Worm (Caenorhabditis elegans): ENCODE results near the gene Y45F3A.4.

Y45F3A.4 gene

DNA sequence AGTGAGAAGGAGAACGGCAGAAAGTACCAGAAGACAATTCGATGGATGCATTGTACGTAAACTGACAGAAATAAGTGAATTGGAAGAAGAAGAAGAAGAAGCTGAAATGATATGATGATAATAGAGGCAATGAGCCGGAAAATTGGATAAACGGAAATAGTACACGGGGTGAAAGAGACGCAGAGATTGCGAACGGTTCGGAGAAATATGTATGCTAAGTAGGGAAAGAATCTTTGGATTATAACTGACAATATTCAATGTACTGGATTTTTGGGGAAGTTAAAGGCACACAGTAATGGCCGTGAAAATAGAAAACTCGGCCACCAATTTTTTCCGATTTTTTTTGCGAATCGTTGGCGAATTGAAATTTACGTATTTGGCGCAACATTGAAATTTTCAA, at the start of gene Y45F3A.4:
Y45F3A.4 (minus strand) TSS at position 101 of the 400 bp plus-strand sequence.
- TF ChIP-seq hrde-1 (tag; optimal IDR thresholded peaks at IDR 0.05; ENCODE audit: borderline replicate concordance) (no peak), cebp-2 (GFP tag; IDR thresholded peaks at IDR 0.05) (no peak), ztf-26 (tag; optimal IDR thresholded peaks at IDR 0.05) (no peak), ceh-40 (GFP tag; IDR thresholded peaks at IDR 0.05) (no peak)

DNA sequence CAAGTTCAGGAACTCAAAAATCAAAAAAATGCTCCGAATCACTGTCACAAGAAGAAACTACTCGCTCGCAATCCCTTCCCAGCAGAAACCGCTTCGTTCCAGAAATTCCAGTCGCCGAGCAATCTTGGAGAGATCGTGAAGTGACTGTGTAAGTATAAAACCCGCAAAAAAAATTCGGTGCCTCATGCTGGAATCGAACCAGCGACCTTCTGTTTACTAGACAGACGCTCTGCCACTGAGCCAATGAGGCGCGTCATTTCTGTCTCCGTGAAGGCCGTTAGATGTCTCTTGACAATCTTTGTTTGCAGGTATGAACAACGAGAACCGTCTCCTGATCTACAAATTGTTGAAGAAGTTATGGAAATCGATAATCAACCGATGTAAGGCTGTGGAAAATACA, 49.3 kb upstream of the Y45F3A.4 start:
- no peak for TF ChIP-seq sdz-38 (tag; optimal IDR thresholded peaks at IDR 0.05)
- peak; percentile 6 for TF ChIP-seq somi-1 (GFP tag; optimal IDR thresholded peaks at IDR 0.05)
- TF ChIP-seq C17E4.6 (GFP tag; IDR thresholded peaks at IDR 0.05) = no peak
- TF ChIP-seq sptf-2 (GFP tag; optimal IDR thresholded peaks at IDR 0.05) = peak; percentile 85
- peak; percentile 53 for TF ChIP-seq ceh-79 (tag; optimal IDR thresholded peaks at IDR 0.05)
- no peak for TF ChIP-seq nhr-120 (GFP tag; IDR thresholded peaks at IDR 0.05)
- TF ChIP-seq T07F8.4 (tag; optimal IDR thresholded peaks at IDR 0.05) = peak; percentile 70
- TF ChIP-seq F10E7.11 (tag; optimal IDR thresholded peaks at IDR 0.05) = peak; percentile 51
- TF ChIP-seq Y67H2A.10 (GFP tag; conservative IDR thresholded peaks at IDR 0.05) = no peak
- TF ChIP-seq hlh-12 (tag; optimal IDR thresholded peaks at IDR 0.05) = no peak
- 0 out of 2 replicates have a peak, but pooled peaks have one; percentile 22 for TF ChIP-seq B0019.2 (GFP tag; conservative IDR thresholded peaks at IDR 0.05)
- no peak for TF ChIP-seq ztf-22 (GFP tag; optimal IDR thresholded peaks at IDR 0.05)
- no peak for TF ChIP-seq egl-18 (GFP tag; IDR thresholded peaks at IDR 0.05)
- peak; percentile 36 for TF ChIP-seq K12H6.12 (tag; optimal IDR thresholded peaks at IDR 0.05)
- TF ChIP-seq snpc-4 (GFP tag; optimal IDR thresholded peaks at IDR 0.05) = peak; percentile 32
- TF ChIP-seq snpc-4 (tag; optimal IDR thresholded peaks at IDR 0.05) = peak in 3 of 4 experiments; percentile 16 to 37 (median 28)
- TF ChIP-seq rcor-1 (GFP tag; IDR thresholded peaks at IDR 0.05) = peak; percentile 51; the same call in 1 of the 2 replicates
- no peak for TF ChIP-seq ama-1 (optimal IDR thresholded peaks at IDR 0.05)
- TF ChIP-seq ama-1 (GFP tag; optimal IDR thresholded peaks at IDR 0.05) = peak; percentile 68 to 78
- no peak for TF ChIP-seq F55B11.4 (tag; optimal IDR thresholded peaks at IDR 0.05; ENCODE audit: borderline replicate concordance, insufficient read depth)
- TF ChIP-seq attf-6 (GFP tag; IDR thresholded peaks at IDR 0.05) = peak; percentile 72
- TF ChIP-seq snpc-1.3 (tag; optimal IDR thresholded peaks at IDR 0.05; ENCODE audit: insufficient read depth) = peak; percentile 80
- no peak for TF ChIP-seq aptf-2 (GFP tag; conservative IDR thresholded peaks at IDR 0.05)
- TF ChIP-seq ceh-91 (GFP tag; IDR thresholded peaks at IDR 0.05) = peak; percentile 32; the same call in 1 of the 2 replicates
- 0 out of 2 replicates have a peak, but pooled peaks have one; percentile 21 for TF ChIP-seq Y56A3A.18 (GFP tag; IDR thresholded peaks at IDR 0.05)
- TF ChIP-seq egrh-3 (GFP tag; IDR thresholded peaks at IDR 0.05) = no peak
- 0 out of 2 replicates have a peak, but pooled peaks have one; percentile 8 for TF ChIP-seq nfya-2 (GFP tag; IDR thresholded peaks at IDR 0.05)
- TF ChIP-seq ztf-3 (GFP tag; optimal IDR thresholded peaks at IDR 0.05) = no peak
- no peak for TF ChIP-seq C06A6.2 (GFP tag; conservative IDR thresholded peaks at IDR 0.05)
- TF ChIP-seq B0035.1 (tag; optimal IDR thresholded peaks at IDR 0.05) = peak; percentile 19
- TF ChIP-seq unc-130 (GFP tag; optimal IDR thresholded peaks at IDR 0.05) = peak; percentile 26
- TF ChIP-seq ztf-25 (GFP tag; IDR thresholded peaks at IDR 0.05) = peak; percentile 65
- peak; percentile 5 for TF ChIP-seq efl-1 (GFP tag; optimal IDR thresholded peaks at IDR 0.05)
- TF ChIP-seq ztf-6 (GFP tag; IDR thresholded peaks at IDR 0.05) = no peak
- TF ChIP-seq ztf-26 (tag; optimal IDR thresholded peaks at IDR 0.05) = peak; percentile 53
- peak; percentile 71 for TF ChIP-seq rpc-1 (optimal IDR thresholded peaks at IDR 0.05)
- TF ChIP-seq rpc-1 (tag; optimal IDR thresholded peaks at IDR 0.05) = peak; percentile 85
- peak; percentile 50 for TF ChIP-seq snpc-1.1 (tag; optimal IDR thresholded peaks at IDR 0.05; ENCODE audit: insufficient read depth)
- peak; percentile 97 for TF ChIP-seq lin-26 (GFP tag; IDR thresholded peaks at IDR 0.05)
- peak; percentile 66; the same call in 1 of the 2 replicates for TF ChIP-seq let-526 (GFP tag; IDR thresholded peaks at IDR 0.05)
- 0 out of 2 replicates have a peak, but pooled peaks have one; percentile 36 for TF ChIP-seq K11D2.4 (GFP tag; IDR thresholded peaks at IDR 0.05)
- TF ChIP-seq xnd-1 (tag; optimal IDR thresholded peaks at IDR 0.05) = no peak
- TF ChIP-seq lsy-27 (tag; optimal IDR thresholded peaks at IDR 0.05; ENCODE audit: borderline replicate concordance, insufficient read depth) = no peak
- no peak for TF ChIP-seq Y53F4B.3 (GFP tag; IDR thresholded peaks at IDR 0.05)

Data from whole organism, young adult.